Worm (Caenorhabditis elegans): Measurements from ENCODE around the gene agr-1.
A peak's percentile ranks its signal among the peaks of the same experiment; 100 is the strongest.

The agr-1 gene

ce11 chrII:6791891-6792290, 16.9 kb upstream of the agr-1 start, which contains the start of gene T13C2.2:
T13C2.2 (plus strand) TSS chrII:6792191.
- no peak for TF ChIP-seq nhr-25 (tag; optimal IDR thresholded peaks at IDR 0.05; ENCODE audit: borderline replicate concordance, insufficient read depth)
- TF ChIP-seq skn-1 (tag; optimal IDR thresholded peaks at IDR 0.05), result no peak
- no peak for TF ChIP-seq ceh-28 (tag; optimal IDR thresholded peaks at IDR 0.05)
- TF ChIP-seq unc-62 (GFP tag; optimal IDR thresholded peaks at IDR 0.05 in 1 of 2), result no peak
- no peak for TF ChIP-seq unc-62 (tag; optimal IDR thresholded peaks at IDR 0.05)
- TF ChIP-seq zip-2 (tag; optimal IDR thresholded peaks at IDR 0.05), result no peak
- no peak for TF ChIP-seq daf-12 (tag; optimal IDR thresholded peaks at IDR 0.05)
- TF ChIP-seq hmg-1.1 (GFP tag; IDR thresholded peaks at IDR 0.05), result no peak
- TF ChIP-seq Y105C5A.15 (GFP tag; IDR thresholded peaks at IDR 0.05), result no peak
- TF ChIP-seq vab-7 (GFP tag; IDR thresholded peaks at IDR 0.05), result no peak
- no peak for TF ChIP-seq lim-7 (GFP tag; IDR thresholded peaks at IDR 0.05)
- TF ChIP-seq nhr-102 (tag; optimal IDR thresholded peaks at IDR 0.05), result no peak
- no peak for TF ChIP-seq lin-1 (GFP tag; IDR thresholded peaks at IDR 0.05)
- TF ChIP-seq mdl-1 (tag; optimal IDR thresholded peaks at IDR 0.05), result no peak
- TF ChIP-seq rbr-2 (tag; optimal IDR thresholded peaks at IDR 0.05), result no peak
- TF ChIP-seq jun-1 (tag; optimal IDR thresholded peaks at IDR 0.05), result no peak
- no peak for TF ChIP-seq unc-39 (tag; optimal IDR thresholded peaks at IDR 0.05)
- TF ChIP-seq spr-3 (GFP tag; optimal IDR thresholded peaks at IDR 0.05), result no peak

ce11 chrII:6788672-6789298, 13.8 kb upstream of the agr-1 start, which contains the start of gene T13C2.3:
T13C2.3 (plus strand) TSS chrII:6789248.
- TF ChIP-seq sdz-12 (GFP tag; optimal IDR thresholded peaks at IDR 0.05), result no peak
- TF ChIP-seq aha-1 (tag), result peak; percentile 8

ce11 chrII:6783377-6783829, 8.4 kb upstream of the agr-1 start, which contains the start of gene gldi-2:
gldi-2 (plus strand) TSS chrII:6783427.
- TF ChIP-seq zip-2 (tag; optimal IDR thresholded peaks at IDR 0.05), result no peak

- TF ChIP-seq tra-1 (GFP tag; IDR thresholded peaks at IDR 0.05) (0 out of 2 replicates have a peak, but pooled peaks have one; percentile 33), gei-8 (GFP tag; optimal IDR thresholded peaks at IDR 0.05) (no peak), zip-2 (tag; optimal IDR thresholded peaks at IDR 0.05) (no peak), mxl-3 (GFP tag; optimal IDR thresholded peaks at IDR 0.05) (peak; percentile 75), nhr-11 (tag; optimal IDR thresholded peaks at IDR 0.05) (peak; percentile 70), saeg-2 (GFP tag; IDR thresholded peaks at IDR 0.05) (no peak), pha-4 (GFP tag; IDR thresholded peaks at IDR 0.05) (no peak), pha-4 (tag; optimal IDR thresholded peaks at IDR 0.05) (peak; percentile 50), ZK337.2 (GFP tag; IDR thresholded peaks at IDR 0.05) (no peak), ceh-44 (GFP tag; IDR thresholded peaks at IDR 0.05) (no peak), lsy-2 (tag; optimal IDR thresholded peaks at IDR 0.05) (peak; percentile 25 to 80), T20F7.1 (GFP tag; optimal IDR thresholded peaks at IDR 0.05) (peak; percentile 49), nhr-25 (tag; optimal IDR thresholded peaks at IDR 0.05; ENCODE audit: borderline replicate concordance, insufficient read depth) (peak; percentile 17), hlh-11 (tag; optimal IDR thresholded peaks at IDR 0.05) (peak; percentile 69), zfp-2 (tag; optimal IDR thresholded peaks at IDR 0.05) (no peak), rbr-2 (tag; optimal IDR thresholded peaks at IDR 0.05) (peak; percentile 52), ceh-32 (tag; optimal IDR thresholded peaks at IDR 0.05; ENCODE audit: poor library complexity) (no peak), lin-38 (GFP tag; IDR thresholded peaks at IDR 0.05) (peak; percentile 56), ama-1 (optimal IDR thresholded peaks at IDR 0.05) (no peak), nhr-102 (tag; optimal IDR thresholded peaks at IDR 0.05) (no peak), pqm-1 (tag; optimal IDR thresholded peaks at IDR 0.05) (no peak), duxl-1 (tag; optimal IDR thresholded peaks at IDR 0.05; ENCODE audit: poor library complexity) (no peak), T26A8.4 (GFP tag; IDR thresholded peaks at IDR 0.05) (0 out of 2 replicates have a peak, but pooled peaks have one; percentile 50), dpl-1 (GFP tag; optimal IDR thresholded peaks at IDR 0.05) (peak; percentile 55), lir-3 (tag; optimal IDR thresholded peaks at IDR 0.05) (no peak), lin-13 (GFP tag; optimal IDR thresholded peaks at IDR 0.05) (peak; percentile 40), R02D3.7 (tag; optimal IDR thresholded peaks at IDR 0.05) (no peak), ctbp-1 (GFP tag; IDR thresholded peaks at IDR 0.05) (peak; percentile 69), mes-2 (tag; optimal IDR thresholded peaks at IDR 0.05; ENCODE audit: poor library complexity, severe bottlenecking) (peak; percentile 47)
Measured at ce11 chrII:6782738-6783163, 7.8 kb upstream of the agr-1 start.
